Worm (Caenorhabditis elegans): ENCODE measurements around the gene srh-99.

- no peak for TF ChIP-seq nhr-11 (tag; optimal IDR thresholded peaks at IDR 0.05)
- no peak for TF ChIP-seq ceh-82 (tag; optimal IDR thresholded peaks at IDR 0.05)
- no peak for TF ChIP-seq lin-15B (tag; optimal IDR thresholded peaks at IDR 0.05)
- TF ChIP-seq unc-62 (GFP tag; optimal IDR thresholded peaks at IDR 0.05) = no peak
Observed at ce11 chrII:3747405-3747804, 31.1 kb upstream of the srh-99 start, which contains the start of gene fbxb-92.
